Fruit fly (Drosophila melanogaster): ENCODE results near the gene CG9008.

DNA sequence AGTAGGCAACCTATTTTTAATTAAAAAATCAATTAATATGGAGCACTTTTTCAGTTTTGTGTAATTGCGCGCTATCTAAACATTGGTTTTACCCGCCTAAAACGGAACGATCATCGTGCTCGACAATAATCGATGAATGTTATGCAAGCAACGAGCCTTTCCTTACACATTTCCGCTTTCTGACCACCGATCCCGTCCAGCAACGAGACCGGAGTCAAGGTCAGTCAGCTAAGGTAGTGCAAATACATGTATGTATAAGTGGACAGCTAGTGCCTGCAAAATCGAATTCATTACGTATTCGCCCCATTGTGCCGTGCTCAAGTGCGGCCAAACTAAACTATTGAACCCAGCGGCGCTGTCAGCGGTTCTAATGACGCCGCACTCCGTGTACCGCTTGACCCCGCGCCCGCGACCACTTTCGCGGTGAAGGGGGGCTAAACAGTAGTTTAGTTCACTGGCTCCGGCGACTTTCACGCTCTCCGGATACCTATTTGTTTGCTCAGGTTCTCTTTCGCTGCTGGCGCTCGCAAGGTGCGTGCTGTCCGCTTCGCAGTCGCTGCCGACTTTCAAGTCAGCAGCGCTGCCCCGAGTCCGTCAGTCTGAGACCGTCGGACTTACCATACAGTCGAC lies 23.2 kb upstream of the CG9008 start, which contains the start of gene CAH1:
- TF ChIP-seq CG11762 (GFP tag; optimal IDR thresholded peaks at IDR 0.05; ENCODE audit: insufficient read depth) (no peak), salr (GFP tag; optimal IDR thresholded peaks at IDR 0.05) (no peak)
